Worm (Caenorhabditis elegans) whole organism, L4 larva: Measurements from ENCODE around the gene pfn-3.
A peak's percentile ranks its signal among the peaks of the same experiment; 100 is the strongest.

ENCODE experiments used
- attf-4 ChIP-seq: sonication (generic microtip); optimal IDR thresholded peaks from 3 replicates; lab custom pipeline; 2017; ENCODE audit warnings: missing biosample characterization, missing genetic modification characterization
- lin-13 ChIP-seq: fragments of 150-350 bp; optimal IDR thresholded peaks from 2 replicates; lab custom pipeline; 2014; ENCODE audit warnings: missing biosample characterization, missing genetic modification reagents, missing genetic modification characterization
- nhr-6 ChIP-seq: fragments of 150-350 bp; optimal IDR thresholded peaks from 2 replicates; lab custom pipeline; 2014; ENCODE audit warnings: missing biosample characterization, missing genetic modification characterization
- unc-62 ChIP-seq, 3 experiments: fragments of 150-350 bp in 1 of 3; sonication (generic microtip); optimal IDR thresholded peaks in 2 of 3; peaks in 1 of 3; 1 replicate in 1 of 3; 2 replicates in 2 of 3; lab custom pipeline; 2014 to 2017; ENCODE audit warnings: missing biosample characterization in 3 of 3, missing genetic modification characterization in 3 of 3, missing genetic modification reagents in 3 of 3, missing genotype in 1 of 3

ce11 chrX:1103702-1104262, 23.3 kb upstream of the pfn-3 start, which contains the start of gene ife-4:
- TF ChIP-seq unc-62 (GFP tag; optimal IDR thresholded peaks at IDR 0.05 in 1 of 2; lab: Kevin White, UChicago) (no peak), unc-62 (tag; optimal IDR thresholded peaks at IDR 0.05; lab: Kevin White, UChicago) (no peak), attf-4 (tag; lab: Kevin White, UChicago) (no peak), nhr-6 (tag; lab: Kevin White, UChicago) (peak; percentile 72), lin-13 (no peak)
